Worm (Caenorhabditis elegans) whole organism, L2 larva: ENCODE data around the gene Y47G7B.2.

Experiments used
- alr-1 ChIP-seq: fragments of 150-350 bp; optimal IDR thresholded peaks from 2 replicates; lab custom pipeline; 2014; ENCODE audit warnings: missing biosample characterization, missing genetic modification characterization
- ama-1 ChIP-seq: fragments of 150-350 bp; optimal IDR thresholded peaks from 2 replicates; lab custom pipeline; 2018; ENCODE audit warnings: inconsistent platforms
- dmd-4 ChIP-seq: sonication (generic microtip); optimal IDR thresholded peaks from 2 replicates; lab custom pipeline; 2017; ENCODE audit warnings: missing biosample characterization, missing genetic modification characterization
- fos-1 ChIP-seq: fragments of 150-350 bp; optimal IDR thresholded peaks from 2 replicates; lab custom pipeline; 2014; ENCODE audit warnings: missing biosample characterization, missing genetic modification characterization
- snpc-4 ChIP-seq: fragments of 150-350 bp; optimal IDR thresholded peaks from 2 replicates; lab custom pipeline; 2014; ENCODE audit warnings: missing biosample characterization, missing genetic modification characterization
- unc-55 ChIP-seq: fragments of 150-350 bp; sonication (generic microtip); optimal IDR thresholded peaks from 3 replicates; lab custom pipeline; 2014; ENCODE audit warnings: missing biosample characterization, missing genetic modification reagents, missing genetic modification characterization

DNA sequence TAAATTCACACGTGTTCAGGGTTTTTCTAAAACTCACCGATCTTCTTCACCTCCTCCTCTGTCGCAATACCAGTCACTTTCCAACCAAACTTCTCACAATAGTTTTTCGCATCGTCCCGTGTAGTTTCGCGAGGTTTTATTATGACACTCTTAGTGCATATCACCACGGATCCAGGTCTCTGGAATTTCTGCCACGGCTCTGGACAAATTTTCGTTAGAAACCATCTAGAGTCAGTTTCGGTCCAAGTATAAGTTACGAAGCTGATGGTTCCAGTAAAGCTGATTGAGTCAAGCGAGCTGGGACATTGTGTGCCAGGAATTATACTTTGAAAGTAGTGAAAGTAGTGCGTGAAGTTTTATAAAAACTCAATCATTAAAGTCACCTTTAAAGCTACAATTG is 48.5 kb upstream of the Y47G7B.2 start:
- TF ChIP-seq snpc-4 (no peak), fos-1 (tag; lab: Kevin White, UChicago) (no peak), dmd-4 (no peak), unc-55 (GFP tag; lab: Kevin White, UChicago) (no peak), ama-1 (lab: Kevin White, UChicago) (no peak), alr-1 (tag; lab: Kevin White, UChicago) (no peak)
